Worm (Caenorhabditis elegans): ENCODE measurements around the gene Y45G12B.2.

DNA sequence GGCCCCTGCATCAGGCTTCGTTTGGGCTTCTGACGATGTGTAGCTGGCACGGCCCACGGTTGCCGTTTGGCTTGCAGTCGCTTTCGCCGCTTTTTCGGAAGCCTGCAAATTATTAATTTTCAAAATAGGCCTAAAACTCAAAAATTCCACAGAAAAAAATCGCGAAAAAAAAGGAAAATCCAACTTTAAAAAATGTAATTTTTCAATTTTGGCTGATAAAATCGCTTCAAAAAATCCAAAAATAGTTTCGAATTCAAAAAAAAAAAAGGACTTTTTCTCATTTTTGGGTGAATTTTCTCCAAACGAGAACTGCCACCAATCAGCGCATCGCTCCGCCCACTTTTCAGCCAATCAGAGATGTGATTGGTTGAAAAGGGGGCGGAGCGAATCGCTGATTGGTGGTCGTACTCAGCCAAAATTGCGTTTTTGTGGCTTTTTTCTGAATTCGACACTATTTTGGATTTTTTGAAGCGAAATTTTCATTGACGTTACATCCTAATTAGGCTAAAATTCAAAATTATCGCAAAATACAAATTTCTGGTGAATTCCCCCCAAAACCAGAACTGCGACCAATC, 47.3 kb upstream of the Y45G12B.2 start:
- no peak for TF ChIP-seq syd-9 (tag; optimal IDR thresholded peaks at IDR 0.05)
- TF ChIP-seq ref-2 (tag; optimal IDR thresholded peaks at IDR 0.05) = no peak
- no peak for TF ChIP-seq hlh-8 (tag; optimal IDR thresholded peaks at IDR 0.05)
- TF ChIP-seq ztf-16 (tag; optimal IDR thresholded peaks at IDR 0.05) = no peak
- TF ChIP-seq K09A11.1 (tag; optimal IDR thresholded peaks at IDR 0.05; ENCODE audit: insufficient read depth) = no peak
- TF ChIP-seq ama-1 (optimal IDR thresholded peaks at IDR 0.05) = no peak
- TF ChIP-seq T23F11.4 (GFP tag; optimal IDR thresholded peaks at IDR 0.05) = no peak
- no peak for TF ChIP-seq fkh-10 (GFP tag; optimal IDR thresholded peaks at IDR 0.05)
- no peak for TF ChIP-seq eyg-1 (tag; optimal IDR thresholded peaks at IDR 0.05)
- TF ChIP-seq pag-3 (tag; optimal IDR thresholded peaks at IDR 0.05; ENCODE audit: borderline replicate concordance) = no peak
- no peak for TF ChIP-seq che-1 (tag; optimal IDR thresholded peaks at IDR 0.05)
- no peak for TF ChIP-seq pha-4 (tag; optimal IDR thresholded peaks at IDR 0.05)
- no peak for TF ChIP-seq elt-2 (tag; optimal IDR thresholded peaks at IDR 0.05)
- no peak for TF ChIP-seq zip-5 (tag; optimal IDR thresholded peaks at IDR 0.05)
